Worm (Caenorhabditis elegans): ENCODE measurements around the gene twk-4.

ce11 chrII:9130339-9130738, 63.8 kb downstream of the twk-4 start:
- TF ChIP-seq tab-1 (GFP tag; IDR thresholded peaks at IDR 0.05) (no peak), ref-1 (GFP tag; conservative IDR thresholded peaks at IDR 0.05) (no peak), T22C8.4 (GFP tag; IDR thresholded peaks at IDR 0.05) (no peak), ztf-23 (GFP tag; IDR thresholded peaks at IDR 0.05) (no peak), med-1 (GFP tag; optimal IDR thresholded peaks at IDR 0.05; ENCODE audit: insufficient read depth) (no peak), flt-1 (GFP tag; IDR thresholded peaks at IDR 0.05) (no peak)
